Fruit fly (Drosophila melanogaster): Measurements from ENCODE around the gene CG31021.

CG31021 gene

dm6 chr3R:30617457-30617856 lies 15.5 kb downstream of the CG31021 start:
- TF ChIP-seq pan (optimal IDR thresholded peaks at IDR 0.05): no peak
- TF ChIP-seq CG8478 (optimal IDR thresholded peaks at IDR 0.05): no peak
- no peak for TF ChIP-seq Dll (optimal IDR thresholded peaks at IDR 0.05)
- no peak for TF ChIP-seq psq (optimal IDR thresholded peaks at IDR 0.05)
- TF ChIP-seq EcR (GFP tag; optimal IDR thresholded peaks at IDR 0.05): no peak
- no peak for TF ChIP-seq usp (GFP tag; optimal IDR thresholded peaks at IDR 0.05)

dm6 chr3R:30621806-30622205 lies 19.8 kb downstream of the CG31021 start, which contains the start of gene CG44954:
Gene CG44954, minus strand, starts transcription at chr3R:30621906.
- TF ChIP-seq usp (GFP tag; optimal IDR thresholded peaks at IDR 0.05) (no peak), pan (optimal IDR thresholded peaks at IDR 0.05) (no peak), CG8478 (optimal IDR thresholded peaks at IDR 0.05) (no peak), psq (optimal IDR thresholded peaks at IDR 0.05) (no peak), Dll (optimal IDR thresholded peaks at IDR 0.05) (no peak), EcR (GFP tag; optimal IDR thresholded peaks at IDR 0.05) (no peak)

DNA sequence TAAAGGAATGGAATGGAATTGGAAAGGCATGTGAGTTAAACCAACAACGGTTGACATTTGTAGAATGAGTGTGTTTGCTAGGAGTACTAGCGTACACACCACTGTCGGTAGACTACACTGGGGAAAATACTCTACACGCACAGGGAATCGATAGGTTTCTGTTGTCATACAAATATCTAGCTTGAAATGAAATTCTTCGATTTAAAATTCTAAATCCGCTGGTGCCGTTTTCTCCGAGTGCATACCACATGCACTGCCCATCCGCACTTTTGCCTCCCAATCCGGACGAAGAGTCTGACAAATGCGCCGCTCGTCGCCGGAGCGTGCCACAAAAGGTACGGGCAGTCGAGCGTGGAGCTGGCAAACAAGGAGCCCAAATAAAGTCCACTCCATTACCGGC lies 26.9 kb downstream of the CG31021 start, which contains the start of gene CG2267:
Gene CG2267, minus strand, starts transcription at position 101 of the 400 bp plus-strand sequence.
- TF ChIP-seq psq (optimal IDR thresholded peaks at IDR 0.05): no peak
- no peak for TF ChIP-seq CG8478 (optimal IDR thresholded peaks at IDR 0.05)
- TF ChIP-seq Dll (optimal IDR thresholded peaks at IDR 0.05): no peak
- no peak for TF ChIP-seq EcR (GFP tag; optimal IDR thresholded peaks at IDR 0.05)
- TF ChIP-seq usp (GFP tag; optimal IDR thresholded peaks at IDR 0.05): no peak
- no peak for TF ChIP-seq pan (optimal IDR thresholded peaks at IDR 0.05)

- TF ChIP-seq Dll (optimal IDR thresholded peaks at IDR 0.05) (no peak), usp (GFP tag; optimal IDR thresholded peaks at IDR 0.05) (no peak), CG8478 (optimal IDR thresholded peaks at IDR 0.05) (no peak), psq (optimal IDR thresholded peaks at IDR 0.05) (no peak), pan (optimal IDR thresholded peaks at IDR 0.05) (no peak), EcR (GFP tag; optimal IDR thresholded peaks at IDR 0.05) (no peak)
These were observed 41.2 kb downstream of the CG31021 start for dm6 chr3R:30643240-30643639.

dm6 chr3R:30645780-30646179 lies 43.8 kb downstream of the CG31021 start, which contains the start of gene CG31013:
Gene CG31013, minus strand, starts transcription at chr3R:30645880.
- TF ChIP-seq Dll (optimal IDR thresholded peaks at IDR 0.05): no peak
- TF ChIP-seq psq (optimal IDR thresholded peaks at IDR 0.05): no peak
- TF ChIP-seq usp (GFP tag; optimal IDR thresholded peaks at IDR 0.05): no peak
- TF ChIP-seq EcR (GFP tag; optimal IDR thresholded peaks at IDR 0.05): no peak
- TF ChIP-seq CG8478 (optimal IDR thresholded peaks at IDR 0.05): no peak
- no peak for TF ChIP-seq pan (optimal IDR thresholded peaks at IDR 0.05)

DNA sequence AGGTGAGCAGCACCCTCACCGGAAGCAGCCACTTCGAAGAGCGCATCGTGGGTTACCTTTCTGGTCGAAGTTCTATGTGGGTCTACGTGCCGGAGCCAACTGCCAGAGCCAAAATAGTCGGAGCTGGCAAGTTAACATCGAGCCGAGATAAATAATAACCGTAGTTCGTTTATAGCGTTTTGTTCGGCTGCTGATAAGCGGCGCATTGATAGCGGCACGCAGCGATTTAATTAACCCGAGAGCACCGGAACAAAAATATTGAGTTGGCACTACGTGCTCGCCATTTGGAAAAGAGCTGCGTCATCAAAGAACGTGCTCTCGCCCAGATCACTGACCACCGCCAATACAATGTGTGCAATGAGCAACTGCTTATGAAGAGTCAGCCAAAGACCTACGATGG lies 46.4 kb downstream of the CG31021 start, which contains the start of gene PH4alphaPV:
Gene PH4alphaPV, minus strand, starts transcription at position 101 of the 400 bp plus-strand sequence.
- no peak for TF ChIP-seq pan (optimal IDR thresholded peaks at IDR 0.05)
- no peak for TF ChIP-seq usp (GFP tag; optimal IDR thresholded peaks at IDR 0.05)
- no peak for TF ChIP-seq psq (optimal IDR thresholded peaks at IDR 0.05)
- no peak for TF ChIP-seq CG8478 (optimal IDR thresholded peaks at IDR 0.05)
- TF ChIP-seq EcR (GFP tag; optimal IDR thresholded peaks at IDR 0.05): no peak
- TF ChIP-seq Dll (optimal IDR thresholded peaks at IDR 0.05): no peak

- TF ChIP-seq pan (optimal IDR thresholded peaks at IDR 0.05): no peak
These were observed 46.8 kb downstream of the CG31021 start, which contains the start of gene CG34432 for dm6 chr3R:30648851-30649250. Gene CG34432, plus strand, starts transcription at chr3R:30649151.

DNA sequence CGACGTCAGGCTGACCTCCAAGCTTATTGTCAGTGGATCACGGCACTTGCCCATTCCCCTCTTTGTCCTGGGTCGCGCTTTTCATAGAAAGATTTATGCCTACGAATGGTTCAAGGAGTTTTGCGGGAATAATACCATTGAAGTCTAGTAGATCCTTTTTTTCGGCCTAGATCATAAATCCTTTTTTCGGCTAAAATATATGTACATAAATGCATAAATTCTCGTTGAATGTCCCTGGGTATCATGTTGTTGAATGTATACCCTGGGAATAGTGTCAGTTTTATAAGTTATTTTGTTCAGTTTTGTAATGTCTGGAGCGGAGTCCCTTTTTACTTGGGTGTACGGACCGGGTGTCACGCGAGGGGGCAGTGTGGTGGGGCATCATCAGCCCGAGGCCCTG lies 47.7 kb downstream of the CG31021 start, which contains the start of gene CG34433:
Gene CG34433, plus strand, starts transcription at position 301 of the 400 bp plus-strand sequence.
- TF ChIP-seq pan (optimal IDR thresholded peaks at IDR 0.05) (no peak), EcR (GFP tag; optimal IDR thresholded peaks at IDR 0.05) (no peak), Dll (optimal IDR thresholded peaks at IDR 0.05) (no peak), psq (optimal IDR thresholded peaks at IDR 0.05) (no peak), CG8478 (optimal IDR thresholded peaks at IDR 0.05) (no peak), usp (GFP tag; optimal IDR thresholded peaks at IDR 0.05) (no peak)

Data from whole organism.